Worm (Caenorhabditis elegans): Measurements from ENCODE around the gene Y54G2A.10.

- TF ChIP-seq ama-1 (optimal IDR thresholded peaks at IDR 0.05) = no peak
- TF ChIP-seq hmbx-1 (tag; optimal IDR thresholded peaks at IDR 0.05) = no peak
- TF ChIP-seq B0310.2 (tag; optimal IDR thresholded peaks at IDR 0.05) = no peak
- TF ChIP-seq ceh-13 (GFP tag; optimal IDR thresholded peaks at IDR 0.05) = no peak
These were observed 47.9 kb upstream of the Y54G2A.10 start, which contains the start of gene Y54G2A.41 for ce11 chrIV:2751568-2751967.
